Worm (Caenorhabditis elegans): Measurements from ENCODE around the gene gei-14.

The gei-14 gene

DNA sequence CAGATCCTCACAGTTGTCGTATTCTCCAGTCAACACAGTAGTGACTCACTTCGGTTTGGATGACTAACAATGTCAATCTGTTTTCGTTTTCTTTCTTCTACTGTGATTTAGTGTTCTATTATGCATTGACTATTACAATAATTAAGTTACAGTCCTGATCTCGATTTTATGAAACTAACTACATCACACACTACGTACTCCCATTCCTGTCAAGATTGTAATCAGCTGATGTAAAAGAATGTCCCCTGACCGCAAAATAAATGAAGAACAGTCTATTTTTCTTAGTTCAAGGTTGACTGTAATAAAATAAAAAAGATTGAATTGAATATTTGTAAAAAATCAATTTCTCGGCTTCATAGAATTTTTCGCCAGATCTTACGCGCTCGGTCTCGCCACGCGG, 50.7 kb downstream of the gei-14 start:
- TF ChIP-seq pes-1 (GFP tag; IDR thresholded peaks at IDR 0.05): no peak
- no peak for TF ChIP-seq ets-7 (tag; optimal IDR thresholded peaks at IDR 0.05)
- no peak for TF ChIP-seq ceh-13 (GFP tag; optimal IDR thresholded peaks at IDR 0.05)
- no peak for TF ChIP-seq ceh-36 (tag; optimal IDR thresholded peaks at IDR 0.05)

ce11 chrII:8224623-8225022, 51.4 kb downstream of the gei-14 start:
- TF ChIP-seq ceh-36 (tag; optimal IDR thresholded peaks at IDR 0.05): no peak
- TF ChIP-seq hmbx-1 (tag; optimal IDR thresholded peaks at IDR 0.05): no peak
- TF ChIP-seq hnd-1 (tag; optimal IDR thresholded peaks at IDR 0.05): no peak
- no peak for TF ChIP-seq ceh-13 (GFP tag; optimal IDR thresholded peaks at IDR 0.05)
- no peak for TF ChIP-seq ama-1 (optimal IDR thresholded peaks at IDR 0.05)
- no peak for TF ChIP-seq tbx-37 (GFP tag; conservative IDR thresholded peaks at IDR 0.05)
- no peak for TF ChIP-seq hmg-4 (GFP tag; optimal IDR thresholded peaks at IDR 0.05)
- TF ChIP-seq scrt-1 (GFP tag; IDR thresholded peaks at IDR 0.05): no peak
- no peak for TF ChIP-seq sea-1 (GFP tag; conservative IDR thresholded peaks at IDR 0.05)
- no peak for TF ChIP-seq ets-7 (tag; optimal IDR thresholded peaks at IDR 0.05)
- no peak for TF ChIP-seq aly-1 (tag; optimal IDR thresholded peaks at IDR 0.05)
- TF ChIP-seq F13C5.2 (tag; optimal IDR thresholded peaks at IDR 0.05): no peak
- no peak for TF ChIP-seq tra-4 (tag; optimal IDR thresholded peaks at IDR 0.05)
- no peak for TF ChIP-seq pes-1 (GFP tag; IDR thresholded peaks at IDR 0.05)
- no peak for TF ChIP-seq flt-1 (GFP tag; IDR thresholded peaks at IDR 0.05)
- TF ChIP-seq B0310.2 (tag; optimal IDR thresholded peaks at IDR 0.05): no peak
- no peak for TF ChIP-seq tbx-11 (GFP tag; IDR thresholded peaks at IDR 0.05)

- TF ChIP-seq F13C5.2 (tag; optimal IDR thresholded peaks at IDR 0.05): no peak
- no peak for TF ChIP-seq ets-7 (tag; optimal IDR thresholded peaks at IDR 0.05)
- no peak for TF ChIP-seq tra-4 (tag; optimal IDR thresholded peaks at IDR 0.05)
- TF ChIP-seq aly-1 (tag; optimal IDR thresholded peaks at IDR 0.05): no peak
- TF ChIP-seq pes-1 (GFP tag; IDR thresholded peaks at IDR 0.05): no peak
- TF ChIP-seq ceh-13 (GFP tag; optimal IDR thresholded peaks at IDR 0.05): no peak
- no peak for TF ChIP-seq tbx-11 (GFP tag; IDR thresholded peaks at IDR 0.05)
- no peak for TF ChIP-seq ceh-36 (tag; optimal IDR thresholded peaks at IDR 0.05)
- TF ChIP-seq tbx-37 (GFP tag; conservative IDR thresholded peaks at IDR 0.05): no peak
Observed at ce11 chrII:8223945-8224344, 52.1 kb downstream of the gei-14 start.
